Worm (Caenorhabditis elegans) whole organism, mixed stage, embryonic: ENCODE data around the gene T05A8.1.

Experiments
- blmp-1 ChIP-seq: fragments of 150-350 bp; optimal IDR thresholded peaks from 2 replicates; lab custom pipeline; 2014; ENCODE audit warnings: missing biosample characterization, missing genetic modification characterization
- ceh-43 ChIP-seq: fragments of 200-800 bp; sonication (Bioruptor generic); optimal IDR thresholded peaks from 2 replicates; lab custom pipeline; 2018; ENCODE audit warnings: mild to moderate bottlenecking, missing genetic modification characterization, moderate library complexity, missing compliant biosample characterization
- ces-1 ChIP-seq: fragments of 150-350 bp; optimal IDR thresholded peaks from 2 replicates; lab custom pipeline; 2014; ENCODE audit warnings: missing biosample characterization, missing genetic modification reagents, missing genetic modification characterization
- lin-13 ChIP-seq: fragments of 150-350 bp; optimal IDR thresholded peaks from 2 replicates; lab custom pipeline; 2014; ENCODE audit warnings: missing biosample characterization, missing genetic modification characterization
- mls-2 ChIP-seq: sonication (generic microtip); optimal IDR thresholded peaks from 2 replicates; lab custom pipeline; 2016; ENCODE audit warnings: mild to moderate bottlenecking, missing genetic modification characterization, moderate library complexity, missing compliant biosample characterization
- nhr-237 ChIP-seq: fragments of 150-350 bp; optimal IDR thresholded peaks from 2 replicates; lab custom pipeline; 2014; ENCODE audit warnings: missing biosample characterization, missing genetic modification characterization
- nhr-28 ChIP-seq: fragments of 150-350 bp; optimal IDR thresholded peaks from 2 replicates; lab custom pipeline; 2014; ENCODE audit warnings: missing biosample characterization, missing genetic modification characterization
- pha-4 ChIP-seq: fragments of 150-350 bp; optimal IDR thresholded peaks from 2 replicates; lab custom pipeline; 2018; ENCODE audit warnings: missing biosample characterization, missing genetic modification reagents, missing genetic modification characterization
- sem-2 ChIP-seq: fragments of 200-800 bp; sonication (Bioruptor generic); optimal IDR thresholded peaks from 2 replicates; lab custom pipeline; 2018; ENCODE audit warnings: mild to moderate bottlenecking, missing genetic modification characterization, missing compliant biosample characterization
- snpc-4 ChIP-seq: fragments of 150-350 bp; optimal IDR thresholded peaks from 2 replicates; lab custom pipeline; 2014; ENCODE audit warnings: missing biosample characterization, missing genetic modification characterization
- unc-39 ChIP-seq: fragments of 150-350 bp; optimal IDR thresholded peaks from 2 replicates; lab custom pipeline; 2014; ENCODE audit warnings: missing biosample characterization, missing genetic modification characterization
- unc-62 ChIP-seq: fragments of 150-350 bp; optimal IDR thresholded peaks from 2 replicates; lab custom pipeline; 2014; ENCODE audit warnings: missing biosample characterization, missing genetic modification reagents, missing genetic modification characterization

DNA sequence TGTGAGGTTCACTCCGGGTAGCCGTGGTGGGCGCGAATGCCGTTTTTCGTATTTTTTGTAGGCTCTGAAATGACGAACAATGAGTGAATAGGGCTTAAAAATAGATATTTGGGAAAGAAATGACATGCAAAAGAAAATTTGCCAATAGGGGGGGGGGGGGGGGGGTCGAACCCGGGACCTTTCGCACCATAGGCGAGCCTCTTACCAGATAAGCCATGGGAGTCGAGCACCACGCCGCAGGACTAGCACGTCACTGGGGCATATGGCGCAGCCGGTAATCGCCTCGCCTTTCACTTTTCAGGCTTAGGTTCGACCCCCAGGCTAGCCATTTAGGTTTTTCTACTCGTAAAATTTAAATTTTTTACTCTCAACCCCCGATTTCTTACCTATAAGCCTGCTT lies 9.4 kb upstream of the T05A8.1 start:
- TF ChIP-seq pha-4 (tag; lab: Kevin White, UChicago) = no peak
- TF ChIP-seq sem-2 (GFP tag; lab: Kevin White, UChicago) = no peak
- no peak for TF ChIP-seq nhr-237 (tag; lab: Kevin White, UChicago)
- TF ChIP-seq ces-1 (GFP tag; lab: Kevin White, UChicago) = no peak
- no peak for TF ChIP-seq snpc-4 (tag; lab: Kevin White, UChicago)
- no peak for TF ChIP-seq nhr-28 (tag; lab: Kevin White, UChicago)
- TF ChIP-seq ceh-43 (GFP tag; lab: Kevin White, UChicago) = no peak
- no peak for TF ChIP-seq unc-39
- no peak for TF ChIP-seq mls-2
- no peak for TF ChIP-seq blmp-1 (tag; lab: Kevin White, UChicago)
- no peak for TF ChIP-seq lin-13 (tag; lab: Kevin White, UChicago)
- TF ChIP-seq unc-62 = no peak
